Worm (Caenorhabditis elegans): ENCODE measurements around the gene Y43F4B.10.

Gene Y43F4B.10

DNA sequence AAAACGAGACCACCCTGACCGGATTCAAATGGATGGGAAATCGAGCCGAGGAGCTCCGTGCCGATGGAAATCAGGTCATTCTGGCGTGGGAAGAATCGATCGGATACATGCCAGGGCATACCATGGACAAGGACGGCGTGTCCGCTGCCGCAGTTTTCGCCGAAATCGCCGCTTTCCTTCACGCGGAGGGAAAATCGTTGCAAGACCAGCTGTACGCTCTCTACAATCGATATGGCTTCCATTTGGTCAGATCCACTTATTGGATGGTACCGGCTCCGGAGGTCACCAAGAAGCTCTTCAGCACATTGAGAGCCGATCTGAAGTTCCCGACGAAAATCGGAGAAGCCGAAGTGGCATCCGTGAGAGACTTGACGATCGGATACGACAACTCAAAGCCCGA is 11.9 kb upstream of the Y43F4B.10 start:
- TF ChIP-seq him-1 (tag; optimal IDR thresholded peaks at IDR 0.05): no peak
- TF ChIP-seq W03F9.2 (tag; optimal IDR thresholded peaks at IDR 0.05): no peak
- TF ChIP-seq dao-5 (tag; optimal IDR thresholded peaks at IDR 0.05): no peak

- no peak for TF ChIP-seq W03F9.2 (tag; optimal IDR thresholded peaks at IDR 0.05)
- no peak for TF ChIP-seq him-1 (tag; optimal IDR thresholded peaks at IDR 0.05)
- no peak for TF ChIP-seq dao-5 (tag; optimal IDR thresholded peaks at IDR 0.05)
Measured at ce11 chrIII:13302578-13302977, 11.3 kb upstream of the Y43F4B.10 start.

ce11 chrIII:13305537-13305936 is 8.3 kb upstream of the Y43F4B.10 start:
- TF ChIP-seq dao-5 (tag; optimal IDR thresholded peaks at IDR 0.05) (no peak), W03F9.2 (tag; optimal IDR thresholded peaks at IDR 0.05) (no peak), him-1 (tag; optimal IDR thresholded peaks at IDR 0.05) (no peak)

- TF ChIP-seq W03F9.2 (tag; optimal IDR thresholded peaks at IDR 0.05): peak; percentile 52
- no peak for TF ChIP-seq dao-5 (tag; optimal IDR thresholded peaks at IDR 0.05)
Measured at ce11 chrIII:13307107-13307506, 6.8 kb upstream of the Y43F4B.10 start, which contains the start of the genes klp-19 and slc-36.1. klp-19 (minus strand) TSS chrIII:13307259. slc-36.1 (plus strand) TSS chrIII:13307502.

DNA sequence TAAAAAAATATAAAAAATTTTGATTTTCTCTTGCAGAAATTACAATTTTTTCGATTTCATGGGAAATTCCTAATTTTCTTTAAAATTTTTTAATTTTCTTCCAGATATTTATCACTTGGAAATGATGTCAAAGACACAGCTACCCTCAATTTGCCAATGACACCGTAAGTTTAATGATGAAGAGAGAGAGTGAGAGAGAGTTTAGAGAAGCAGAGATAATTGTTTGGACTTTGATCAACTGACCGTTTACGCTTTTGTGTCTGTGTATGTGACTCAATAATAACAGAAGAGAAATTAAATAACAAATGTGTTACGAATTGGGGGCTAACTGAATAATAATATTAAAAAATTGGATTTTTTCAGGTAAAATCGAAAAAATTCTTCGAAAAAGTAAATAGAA is 3.3 kb upstream of the Y43F4B.10 start:
- no peak for TF ChIP-seq dao-5 (tag; optimal IDR thresholded peaks at IDR 0.05)
- no peak for TF ChIP-seq him-1 (tag; optimal IDR thresholded peaks at IDR 0.05)
- no peak for TF ChIP-seq W03F9.2 (tag; optimal IDR thresholded peaks at IDR 0.05)

- TF ChIP-seq dao-5 (tag; optimal IDR thresholded peaks at IDR 0.05) (no peak), W03F9.2 (tag; optimal IDR thresholded peaks at IDR 0.05) (no peak), him-1 (tag; optimal IDR thresholded peaks at IDR 0.05) (no peak)
Measured at ce11 chrIII:13314636-13315035, 768 bp downstream of the Y43F4B.10 start.

DNA sequence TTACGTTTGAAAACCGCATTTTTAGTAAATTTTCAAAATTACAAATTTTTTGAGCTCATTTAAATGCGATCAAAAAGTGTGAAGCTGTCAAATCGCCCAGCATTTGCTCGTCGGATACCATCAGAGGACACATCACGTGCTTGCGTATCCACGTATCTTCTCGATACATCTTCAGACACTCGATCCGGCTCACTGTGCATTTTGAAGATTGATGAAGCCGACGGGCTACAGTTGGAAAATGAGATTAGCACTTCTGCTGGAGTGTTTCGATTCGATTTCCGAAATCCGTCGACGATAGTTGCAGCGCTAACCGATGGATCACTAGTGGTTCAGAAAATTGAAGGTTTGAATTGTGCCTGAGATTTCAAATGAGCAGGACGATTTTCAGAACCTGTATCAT is 1.2 kb downstream of the Y43F4B.10 start, which contains the start of gene dph-7:
Gene dph-7 (plus strand): TSS at position 53 of the 400 bp plus-strand sequence.
- TF ChIP-seq him-1 (tag; optimal IDR thresholded peaks at IDR 0.05): no peak
- no peak for TF ChIP-seq W03F9.2 (tag; optimal IDR thresholded peaks at IDR 0.05)
- no peak for TF ChIP-seq dao-5 (tag; optimal IDR thresholded peaks at IDR 0.05)

- TF ChIP-seq him-1 (tag; optimal IDR thresholded peaks at IDR 0.05): no peak
- no peak for TF ChIP-seq dao-5 (tag; optimal IDR thresholded peaks at IDR 0.05)
- TF ChIP-seq W03F9.2 (tag; optimal IDR thresholded peaks at IDR 0.05): no peak
Measured at ce11 chrIII:13316935-13317334, 3.1 kb downstream of the Y43F4B.10 start.

DNA sequence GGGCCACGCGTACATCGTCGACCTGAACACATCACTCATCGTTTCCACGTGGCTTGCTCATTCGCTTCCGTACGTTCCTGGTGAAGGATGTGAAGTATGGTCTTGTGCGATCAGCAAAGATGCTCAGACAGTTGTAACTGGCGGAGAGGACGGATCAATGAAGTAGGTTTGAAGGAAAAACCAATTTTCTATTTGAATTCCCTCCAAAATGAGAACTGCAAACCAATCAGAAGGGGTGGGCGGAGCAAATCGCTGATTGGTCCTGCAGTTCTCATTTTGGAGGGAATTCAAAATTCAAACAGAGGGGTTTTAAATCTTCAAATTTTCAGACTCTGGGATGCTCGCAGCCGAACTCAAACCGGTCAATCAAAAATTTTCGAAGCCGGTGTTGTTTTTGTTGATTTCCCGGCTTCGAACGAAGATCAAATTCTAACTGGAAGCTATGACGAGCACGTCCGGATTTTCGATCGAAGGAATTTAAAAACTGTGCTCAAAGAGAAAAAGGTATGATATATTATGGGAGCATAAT is 3.6 kb downstream of the Y43F4B.10 start:
- TF ChIP-seq W03F9.2 (tag; optimal IDR thresholded peaks at IDR 0.05) (no peak), him-1 (tag; optimal IDR thresholded peaks at IDR 0.05) (no peak), dao-5 (tag; optimal IDR thresholded peaks at IDR 0.05) (no peak)

ce11 chrIII:13322578-13322977 is 8.7 kb downstream of the Y43F4B.10 start, which contains the start of gene F53A2.11:
F53A2.11 (minus strand) TSS chrIII:13322678.
- TF ChIP-seq him-1 (tag; optimal IDR thresholded peaks at IDR 0.05): no peak

DNA sequence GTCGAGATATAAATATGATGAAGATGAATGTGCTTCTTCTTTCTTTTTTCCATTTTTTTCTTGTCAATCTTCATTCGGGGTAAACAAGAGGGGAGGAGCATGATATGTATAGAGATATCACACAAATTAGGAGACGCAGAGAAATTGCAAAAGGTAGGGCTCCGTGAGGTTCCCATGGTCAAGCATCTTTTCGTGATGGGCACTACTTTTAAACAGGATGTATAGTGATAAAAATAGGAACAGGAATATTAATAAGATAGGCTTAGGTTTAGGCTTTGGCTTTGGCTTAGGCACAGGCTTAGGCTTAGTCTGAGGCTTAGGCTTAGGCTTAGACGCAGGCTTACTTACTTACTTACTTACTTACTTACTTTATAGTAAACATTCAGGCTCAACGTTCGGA is 10.9 kb downstream of the Y43F4B.10 start, which contains the start of gene F53A2.1:
Gene F53A2.1 (minus strand): TSS at position 101 of the 400 bp plus-strand sequence.
- TF ChIP-seq dao-5 (tag; optimal IDR thresholded peaks at IDR 0.05) (no peak), him-1 (tag; optimal IDR thresholded peaks at IDR 0.05) (no peak), W03F9.2 (tag; optimal IDR thresholded peaks at IDR 0.05) (no peak)

- TF ChIP-seq him-1 (tag; optimal IDR thresholded peaks at IDR 0.05) (no peak), dao-5 (tag; optimal IDR thresholded peaks at IDR 0.05) (no peak), W03F9.2 (tag; optimal IDR thresholded peaks at IDR 0.05) (no peak)
Measured at ce11 chrIII:13328911-13329310, 15.0 kb downstream of the Y43F4B.10 start.

DNA sequence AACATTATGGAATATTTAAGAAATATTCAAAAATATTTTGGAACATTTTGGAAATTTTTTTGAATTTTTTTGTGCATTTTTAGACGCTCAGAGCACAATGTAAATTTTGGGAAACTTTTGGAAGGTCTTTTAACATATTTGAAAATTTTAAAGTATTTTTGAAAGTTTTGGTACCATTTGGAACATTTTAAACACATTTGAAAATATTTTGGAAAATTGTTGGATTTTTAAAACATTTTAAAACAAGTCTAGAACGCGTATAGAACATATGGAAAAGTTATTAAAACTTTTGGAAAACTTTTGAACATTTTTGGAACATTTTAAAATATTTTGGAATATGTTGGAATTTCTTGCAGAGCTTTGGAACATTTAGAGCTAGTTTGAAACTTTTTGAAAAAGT is 19.9 kb downstream of the Y43F4B.10 start, which contains the start of gene sdz-20:
Gene sdz-20 (plus strand): TSS at position 301 of the 400 bp plus-strand sequence.
- no peak for TF ChIP-seq W03F9.2 (tag; optimal IDR thresholded peaks at IDR 0.05)
- TF ChIP-seq him-1 (tag; optimal IDR thresholded peaks at IDR 0.05): no peak
- no peak for TF ChIP-seq dao-5 (tag; optimal IDR thresholded peaks at IDR 0.05)

DNA sequence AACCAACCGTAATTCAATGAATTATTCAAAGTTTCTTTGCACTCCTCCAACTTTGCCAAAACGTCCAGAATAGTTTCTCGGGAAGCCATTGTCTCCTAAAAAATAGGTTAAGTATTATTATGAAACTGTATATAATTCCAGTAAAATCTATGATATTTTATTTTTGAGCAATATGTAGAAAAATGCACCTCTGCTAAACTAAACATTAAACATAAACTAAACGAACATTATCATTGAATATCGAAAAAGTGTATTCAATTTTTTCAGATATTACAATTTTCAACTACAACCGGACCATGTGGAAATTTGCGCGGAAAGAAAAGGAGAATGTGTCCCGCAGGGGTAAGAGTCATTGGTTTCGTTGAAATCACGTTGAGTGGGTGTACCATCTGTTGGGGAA is 25.8 kb downstream of the Y43F4B.10 start, which contains the start of gene F53A2.3:
Gene F53A2.3 (minus strand): TSS at position 101 of the 400 bp plus-strand sequence.
- TF ChIP-seq dao-5 (tag; optimal IDR thresholded peaks at IDR 0.05) (no peak), him-1 (tag; optimal IDR thresholded peaks at IDR 0.05) (no peak), W03F9.2 (tag; optimal IDR thresholded peaks at IDR 0.05) (no peak)
